Worm (Caenorhabditis elegans) whole organism, late embryonic: ENCODE data around the gene sfa-1.
"Not testable (repeated sequence)": the region's sequence is repeated elsewhere in the genome, so short reads cannot be mapped to it uniquely, and the experiment has no call there.

Experiments used
- ceh-31 ChIP-seq: sonication (generic microtip); optimal IDR thresholded peaks from 2 replicates; lab custom pipeline; 2016; ENCODE audit warnings: missing genetic modification characterization, missing compliant biosample characterization
- madf-2 ChIP-seq: sonication (generic microtip); optimal IDR thresholded peaks from 2 replicates; lab custom pipeline; 2017; ENCODE audit warnings: missing genetic modification characterization, missing compliant biosample characterization
- pqm-1 ChIP-seq: sonication (generic microtip); optimal IDR thresholded peaks from 2 replicates; lab custom pipeline; 2016; ENCODE audit warnings: missing genetic modification characterization, missing compliant biosample characterization
- unc-86 ChIP-seq: sonication (generic microtip); optimal IDR thresholded peaks from 2 replicates; lab custom pipeline; 2016; ENCODE audit warnings: missing genetic modification characterization, missing compliant biosample characterization

- not testable (repeated sequence) for TF ChIP-seq ceh-31; madf-2 (tag; lab: Kevin White, UChicago); unc-86; pqm-1 (tag; lab: Kevin White, UChicago)
These were observed 47.1 kb downstream of the sfa-1 start, which contains the start of gene Y116A8C.467 for ce11 chrIV:17063700-17064099.
